Worm (Caenorhabditis elegans): ENCODE measurements around the gene fbxb-51.

- TF ChIP-seq F13C5.2 (tag; optimal IDR thresholded peaks at IDR 0.05) = no peak
- TF ChIP-seq aly-1 (tag; optimal IDR thresholded peaks at IDR 0.05) = no peak
- no peak for TF ChIP-seq pes-1 (GFP tag; IDR thresholded peaks at IDR 0.05)
- no peak for TF ChIP-seq ama-1 (optimal IDR thresholded peaks at IDR 0.05)
- TF ChIP-seq flt-1 (GFP tag; IDR thresholded peaks at IDR 0.05) = no peak
- TF ChIP-seq ets-7 (tag; optimal IDR thresholded peaks at IDR 0.05) = no peak
- no peak for TF ChIP-seq tra-4 (tag; optimal IDR thresholded peaks at IDR 0.05)
- TF ChIP-seq B0310.2 (tag; optimal IDR thresholded peaks at IDR 0.05) = no peak
- TF ChIP-seq hmg-4 (GFP tag; optimal IDR thresholded peaks at IDR 0.05) = no peak
- TF ChIP-seq hmbx-1 (tag; optimal IDR thresholded peaks at IDR 0.05) = no peak
- TF ChIP-seq sea-1 (GFP tag; conservative IDR thresholded peaks at IDR 0.05) = no peak
- no peak for TF ChIP-seq tbx-11 (GFP tag; IDR thresholded peaks at IDR 0.05)
Observed at ce11 chrII:1560839-1561238, 10.3 kb downstream of the fbxb-51 start.
